Worm (Caenorhabditis elegans) whole organism, L3 larva: ENCODE measurements around the gene C11H1.5.

Experiments used
- elt-1 ChIP-seq: fragments of 150-350 bp; optimal IDR thresholded peaks from 2 replicates; lab custom pipeline; 2014; ENCODE audit warnings: missing biosample characterization, missing genetic modification characterization
- eor-1 ChIP-seq, 2 experiments: fragments of 150-350 bp; optimal IDR thresholded peaks; 2 replicates each; lab custom pipeline; 2014 to 2018; ENCODE audit warnings: missing biosample characterization in 2 of 2, missing genetic modification characterization in 2 of 2
- fos-1 ChIP-seq: fragments of 150-350 bp; optimal IDR thresholded peaks from 2 replicates; lab custom pipeline; 2014; ENCODE audit warnings: missing biosample characterization, missing genetic modification characterization
- lsy-12 ChIP-seq: sonication (generic microtip); optimal IDR thresholded peaks from 2 replicates; lab custom pipeline; 2016; ENCODE audit warnings: mild to moderate bottlenecking, missing genetic modification characterization, missing compliant biosample characterization
- nhr-43 ChIP-seq: sonication (generic microtip); optimal IDR thresholded peaks from 2 replicates; lab custom pipeline; 2016; ENCODE audit warnings: mild to moderate bottlenecking, missing genetic modification characterization, missing compliant biosample characterization; ENCODE audit not compliant: poor library complexity, severe bottlenecking
- zag-1 ChIP-seq: fragments of 150-350 bp; optimal IDR thresholded peaks from 2 replicates; lab custom pipeline; 2014; ENCODE audit warnings: missing biosample characterization, missing genetic modification characterization

The C11H1.5 gene

ce11 chrX:14255031-14255430 lies 47.9 kb downstream of the C11H1.5 start, which contains the start of gene E02H4.5:
TSS of gene E02H4.5 (minus strand) at chrX:14255131.
- TF ChIP-seq nhr-43 (tag; lab: Kevin White, UChicago) (no peak), eor-1 (tag; optimal IDR thresholded peaks at IDR 0.05; lab: Kevin White, UChicago) (no peak), elt-1 (tag; lab: Kevin White, UChicago) (no peak), lsy-12 (tag; lab: Kevin White, UChicago) (no peak), zag-1 (no peak)

ce11 chrX:14252042-14252441 lies 50.9 kb downstream of the C11H1.5 start, which contains the start of gene E02H4.6:
TSS of gene E02H4.6 (minus strand) at chrX:14252142.
- TF ChIP-seq fos-1 (tag; lab: Kevin White, UChicago) (no peak), lsy-12 (tag; lab: Kevin White, UChicago) (no peak)
